Worm (Caenorhabditis elegans) whole organism, L1 larva: ENCODE data around the gene ssp-33.

ENCODE experiments used
- ets-5 ChIP-seq: fragments of 200-800 bp; sonication (Bioruptor generic); IDR thresholded peaks from 2 replicates; pipeline ENCODE4 v1.3.6; 2022; ENCODE audit warnings: missing genetic modification characterization, missing compliant biosample characterization
- lsy-2 ChIP-seq, 2 experiments: fragments of 150-350 bp; optimal IDR thresholded peaks; 2 replicates each; lab custom pipeline; 2014; ENCODE audit warnings: missing biosample characterization in 2 of 2, missing genetic modification characterization in 2 of 2

ce11 chrV:14683291-14683690 lies 27.9 kb upstream of the ssp-33 start:
- TF ChIP-seq lsy-2 (tag; optimal IDR thresholded peaks at IDR 0.05; lab: Kevin White, UChicago) (no peak), ets-5 (GFP tag; lab: Robert Waterston, UW) (no peak)
